Worm (Caenorhabditis elegans) whole organism, L4 larva: ENCODE results near the gene Y37H2A.12.

Experiments used
- D1046.2 ChIP-seq: fragments of 200-800 bp; sonication (Bioruptor generic); IDR thresholded peaks from 2 replicates; pipeline ENCODE4 v1.3.6; 2022; ENCODE audit warnings: missing genetic modification characterization, missing compliant biosample characterization
- T20F7.1 ChIP-seq: fragments of 200-800 bp; sonication (Bioruptor generic); optimal IDR thresholded peaks from 2 replicates; lab custom pipeline; 2018; ENCODE audit warnings: mild to moderate bottlenecking, missing genetic modification characterization, missing compliant biosample characterization
- ZK337.2 ChIP-seq: fragments of 200-800 bp; sonication (Bioruptor generic); IDR thresholded peaks from 2 replicates; pipeline ENCODE4 v1.3.6; 2022; ENCODE audit warnings: missing genetic modification reagents, missing genetic modification characterization, missing compliant biosample characterization
- aha-1 ChIP-seq: fragments of 150-350 bp; peaks from one replicate; lab custom pipeline; 2014; ENCODE audit warnings: missing biosample characterization, missing genetic modification characterization
- arid-1 ChIP-seq: fragments of 200-800 bp; sonication (Bioruptor generic); conservative IDR thresholded peaks from 2 replicates; pipeline ENCODE4 v1.3.6; 2022; ENCODE audit warnings: missing genetic modification reagents, missing genetic modification characterization, missing compliant biosample characterization
- attf-4 ChIP-seq: sonication (generic microtip); optimal IDR thresholded peaks from 3 replicates; lab custom pipeline; 2017; ENCODE audit warnings: missing biosample characterization, missing genetic modification characterization
- ceh-28 ChIP-seq: fragments of 150-350 bp; optimal IDR thresholded peaks from 2 replicates; lab custom pipeline; 2014; ENCODE audit warnings: missing biosample characterization, missing genetic modification reagents, missing genetic modification characterization
- cey-2 ChIP-seq: sonication (generic microtip); optimal IDR thresholded peaks from 3 replicates; lab custom pipeline; 2017; ENCODE audit warnings: missing genetic modification characterization, mild to moderate bottlenecking, missing compliant biosample characterization, antibody characterized with exemption, borderline replicate concordance; ENCODE audit not compliant: insufficient read depth
- ctbp-1 ChIP-seq: fragments of 200-800 bp; sonication (Bioruptor generic); IDR thresholded peaks from 2 replicates; pipeline ENCODE4 v1.3.6; 2022; ENCODE audit warnings: missing genetic modification reagents, missing genetic modification characterization, missing compliant biosample characterization
- daf-19 ChIP-seq: fragments of 200-800 bp; sonication (Bioruptor generic); conservative IDR thresholded peaks from 2 replicates; pipeline ENCODE4 v1.3.6; 2022; ENCODE audit warnings: missing genetic modification characterization, missing compliant biosample characterization
- dmd-6 ChIP-seq: fragments of 200-800 bp; sonication (Bioruptor generic); IDR thresholded peaks from 2 replicates; pipeline ENCODE4 v1.3.6; 2022; ENCODE audit warnings: missing genetic modification reagents, missing genetic modification characterization, missing compliant biosample characterization
- dmd-8 ChIP-seq: fragments of 200-800 bp; sonication (Bioruptor generic); IDR thresholded peaks from 2 replicates; pipeline ENCODE4 v1.3.6; 2022; ENCODE audit warnings: missing genetic modification characterization, missing compliant biosample characterization
- dve-1 ChIP-seq: sonication (generic microtip); optimal IDR thresholded peaks from 2 replicates; lab custom pipeline; 2017; ENCODE audit warnings: antibody characterized with exemption, mild to moderate bottlenecking, missing genetic modification characterization, missing compliant biosample characterization; ENCODE audit not compliant: insufficient read depth
- egl-43 ChIP-seq: fragments of 200-800 bp; sonication (Bioruptor generic); IDR thresholded peaks from 2 replicates; pipeline ENCODE4 v1.3.6; 2022; ENCODE audit warnings: missing genetic modification reagents, missing genetic modification characterization, missing compliant biosample characterization
- gei-8 ChIP-seq: fragments of 200-800 bp; sonication (Bioruptor generic); optimal IDR thresholded peaks from 2 replicates; lab custom pipeline; 2018; ENCODE audit warnings: mild to moderate bottlenecking, missing genetic modification characterization, missing compliant biosample characterization
- lin-1 ChIP-seq: fragments of 200-800 bp; sonication (Bioruptor generic); IDR thresholded peaks from 2 replicates; pipeline ENCODE4 v1.3.6; 2022; ENCODE audit warnings: missing genetic modification reagents, missing genetic modification characterization, missing compliant biosample characterization
- lin-38 ChIP-seq: fragments of 200-800 bp; sonication (Bioruptor generic); IDR thresholded peaks from 2 replicates; pipeline ENCODE4 v1.3.6; 2022; ENCODE audit warnings: missing genetic modification reagents, missing genetic modification characterization, missing compliant biosample characterization
- madf-5 ChIP-seq, 2 experiments: fragments of 200-800 bp; sonication (Bioruptor generic); IDR thresholded peaks; 2 replicates each; pipeline ENCODE4 v1.3.6; 2022; ENCODE audit warnings: missing compliant biosample characterization in 2 of 2, missing genetic modification characterization in 2 of 2
- mes-2 ChIP-seq: sonication (generic microtip); optimal IDR thresholded peaks from 2 replicates; lab custom pipeline; 2016; ENCODE audit warnings: missing genotype, mild to moderate bottlenecking, missing genetic modification characterization, missing compliant biosample characterization; ENCODE audit not compliant: poor library complexity, severe bottlenecking
- mxl-3 ChIP-seq: fragments of 200-800 bp; sonication (Bioruptor generic); optimal IDR thresholded peaks from 2 replicates; lab custom pipeline; 2018; ENCODE audit warnings: mild to moderate bottlenecking, missing genetic modification characterization, missing compliant biosample characterization
- nhr-10 ChIP-seq: fragments of 150-350 bp; optimal IDR thresholded peaks from 2 replicates; lab custom pipeline; 2014; ENCODE audit warnings: missing biosample characterization, missing genetic modification characterization
- nhr-11 ChIP-seq: fragments of 150-350 bp; optimal IDR thresholded peaks from 2 replicates; lab custom pipeline; 2014; ENCODE audit warnings: missing biosample characterization, missing genetic modification characterization
- nhr-111 ChIP-seq: fragments of 200-800 bp; sonication (Bioruptor generic); optimal IDR thresholded peaks from 2 replicates; lab custom pipeline; 2018; ENCODE audit warnings: mild to moderate bottlenecking, missing genetic modification characterization, missing compliant biosample characterization
- nhr-28 ChIP-seq: fragments of 150-350 bp; optimal IDR thresholded peaks from 2 replicates; lab custom pipeline; 2014; ENCODE audit warnings: missing biosample characterization, missing genetic modification characterization
- nhr-42 ChIP-seq: fragments of 200-800 bp; sonication (Bioruptor generic); IDR thresholded peaks from 2 replicates; pipeline ENCODE4 v1.3.6; 2022; ENCODE audit warnings: missing genetic modification characterization, missing compliant biosample characterization
- nhr-48 ChIP-seq: sonication (generic microtip); optimal IDR thresholded peaks from 2 replicates; lab custom pipeline; 2016; ENCODE audit warnings: mild to moderate bottlenecking, missing genetic modification characterization, missing compliant biosample characterization
- nhr-76 ChIP-seq: fragments of 150-350 bp; optimal IDR thresholded peaks from 2 replicates; lab custom pipeline; 2014; ENCODE audit warnings: missing biosample characterization, missing genetic modification characterization
- unc-130 ChIP-seq: sonication (generic microtip); optimal IDR thresholded peaks from 2 replicates; lab custom pipeline; 2016; ENCODE audit warnings: missing genetic modification reagents, missing genetic modification characterization, missing compliant biosample characterization
- unc-62 ChIP-seq, 3 experiments: fragments of 150-350 bp in 1 of 3; sonication (generic microtip); optimal IDR thresholded peaks in 2 of 3; peaks in 1 of 3; 1 replicate in 1 of 3; 2 replicates in 2 of 3; lab custom pipeline; 2014 to 2017; ENCODE audit warnings: missing biosample characterization in 3 of 3, missing genetic modification characterization in 3 of 3, missing genetic modification reagents in 3 of 3, missing genotype in 1 of 3
- vab-7 ChIP-seq: fragments of 200-800 bp; sonication (Bioruptor generic); IDR thresholded peaks from 2 replicates; pipeline ENCODE4 v1.3.6; 2022; ENCODE audit warnings: missing genetic modification reagents, missing genetic modification characterization, missing compliant biosample characterization
- zfp-3 ChIP-seq: fragments of 200-800 bp; sonication (Bioruptor generic); conservative IDR thresholded peaks from 2 replicates; pipeline ENCODE4 v1.3.6; 2022; ENCODE audit warnings: missing genetic modification reagents, missing genetic modification characterization, missing compliant biosample characterization
- zip-2 ChIP-seq: fragments of 150-350 bp; optimal IDR thresholded peaks from 2 replicates; lab custom pipeline; 2014; ENCODE audit warnings: missing biosample characterization, missing genetic modification characterization

The Y37H2A.12 gene

DNA sequence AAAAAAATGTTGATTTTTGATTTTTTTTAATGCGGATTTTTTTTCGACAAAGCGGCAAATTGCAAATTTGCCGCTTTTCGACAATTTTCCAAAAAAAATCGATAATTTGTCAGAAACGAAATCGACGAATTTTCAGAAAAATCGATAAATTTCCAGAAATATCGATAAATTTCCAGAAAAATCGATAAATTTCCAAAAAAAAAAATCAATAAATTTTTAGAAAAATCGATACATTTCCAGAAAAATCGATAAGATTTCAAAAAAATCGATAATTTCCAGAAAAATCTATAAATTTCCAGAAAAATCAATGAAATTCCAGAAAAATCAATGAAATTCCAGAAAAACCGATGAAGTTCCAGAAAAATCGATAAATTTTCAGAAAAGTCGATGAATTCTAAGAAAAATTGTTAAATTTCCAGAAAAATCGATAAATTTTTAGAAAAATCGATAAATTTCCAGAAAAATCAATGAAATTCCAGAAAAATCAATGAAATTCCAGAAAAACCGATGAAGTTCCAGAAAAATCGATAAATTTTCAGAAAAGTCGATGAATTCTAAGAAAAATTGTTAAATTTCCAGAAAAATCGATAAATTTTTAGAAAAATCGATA lies 1.2 kb downstream of the Y37H2A.12 start:
- TF ChIP-seq ceh-28 (tag; lab: Kevin White, UChicago) = peak; percentile 76

DNA sequence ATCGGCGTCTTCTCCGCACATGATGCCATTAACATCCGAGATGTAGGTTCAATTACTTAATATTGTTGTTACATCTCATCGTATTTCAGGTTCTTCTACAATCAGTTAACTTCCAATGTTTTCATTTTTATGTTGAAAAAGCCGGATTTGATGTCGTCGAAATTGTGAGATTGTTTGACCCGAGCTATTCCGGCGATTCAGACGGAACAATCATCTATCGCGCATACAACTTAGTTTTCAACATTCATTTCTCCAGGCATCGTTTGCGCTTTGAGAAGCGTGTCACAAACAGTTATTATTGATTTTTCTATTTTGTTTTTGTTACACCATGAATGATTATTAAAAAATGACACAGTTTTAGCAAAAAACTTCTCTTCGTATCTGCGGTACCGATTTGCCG lies 2.4 kb downstream of the Y37H2A.12 start:
- TF ChIP-seq aha-1 (tag; lab: Kevin White, UChicago) (peak; percentile 91), nhr-48 (tag; lab: Kevin White, UChicago) (no peak), dmd-6 (GFP tag; lab: Robert Waterston, UW) (no peak)

DNA sequence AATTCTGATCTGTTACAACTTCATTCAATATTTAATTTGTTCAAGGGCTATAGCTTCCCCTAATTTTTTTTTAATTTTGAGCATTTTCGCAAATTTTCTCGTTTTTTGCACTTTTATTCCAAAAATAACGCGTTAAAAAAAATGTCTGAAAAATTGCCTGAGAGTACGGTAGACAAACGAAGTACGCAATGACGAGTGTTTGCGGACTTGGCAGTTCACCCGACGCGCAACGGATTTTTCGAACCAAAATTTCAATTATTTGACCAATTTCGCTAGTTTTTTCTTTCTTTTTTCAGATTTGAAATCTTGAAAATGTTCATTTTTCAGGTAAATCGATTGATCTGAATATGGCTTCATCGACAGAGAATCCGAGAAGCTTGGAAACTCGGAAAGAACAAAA lies 3.7 kb downstream of the Y37H2A.12 start, which contains the start of gene fbxa-211:
Gene fbxa-211 (plus strand): TSS at position 328 of the 400 bp plus-strand sequence.
- TF ChIP-seq nhr-111 (GFP tag; lab: Kevin White, UChicago) (no peak), lin-38 (GFP tag; lab: Robert Waterston, UW) (0 out of 2 replicates have a peak, but pooled peaks have one; percentile 21), egl-43 (GFP tag; lab: Robert Waterston, UW) (no peak), mxl-3 (GFP tag; lab: Kevin White, UChicago) (no peak), aha-1 (tag; lab: Kevin White, UChicago) (peak; percentile 93)

DNA sequence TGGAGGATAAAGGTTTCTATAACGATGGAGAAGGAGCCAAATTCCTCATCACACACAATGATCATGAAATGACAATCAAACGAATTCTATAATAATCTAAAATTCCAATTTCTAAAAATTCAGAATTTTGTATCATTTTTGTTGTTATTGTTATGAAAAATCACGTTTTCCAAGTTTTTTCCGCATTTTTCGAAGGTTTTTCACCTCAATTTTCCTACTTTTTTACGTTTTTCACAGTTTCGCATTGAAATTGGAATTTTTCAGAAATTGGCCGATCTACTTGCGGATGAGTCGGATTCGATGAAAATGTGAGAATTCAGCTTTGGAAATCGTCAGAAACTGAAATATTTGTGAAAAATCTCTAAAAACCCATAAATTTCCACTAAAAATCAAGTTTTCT lies 5.9 kb downstream of the Y37H2A.12 start, which contains the start of gene fbxa-210:
Gene fbxa-210 (plus strand): TSS at position 301 of the 400 bp plus-strand sequence.
- TF ChIP-seq nhr-42 (GFP tag; lab: Robert Waterston, UW) = no peak
- TF ChIP-seq zip-2 (tag; lab: Kevin White, UChicago) = no peak
- no peak for TF ChIP-seq gei-8 (GFP tag; lab: Kevin White, UChicago)
- peak; percentile 34 for TF ChIP-seq aha-1 (tag; lab: Kevin White, UChicago)
- TF ChIP-seq, all 104 proteins: peak for 1

DNA sequence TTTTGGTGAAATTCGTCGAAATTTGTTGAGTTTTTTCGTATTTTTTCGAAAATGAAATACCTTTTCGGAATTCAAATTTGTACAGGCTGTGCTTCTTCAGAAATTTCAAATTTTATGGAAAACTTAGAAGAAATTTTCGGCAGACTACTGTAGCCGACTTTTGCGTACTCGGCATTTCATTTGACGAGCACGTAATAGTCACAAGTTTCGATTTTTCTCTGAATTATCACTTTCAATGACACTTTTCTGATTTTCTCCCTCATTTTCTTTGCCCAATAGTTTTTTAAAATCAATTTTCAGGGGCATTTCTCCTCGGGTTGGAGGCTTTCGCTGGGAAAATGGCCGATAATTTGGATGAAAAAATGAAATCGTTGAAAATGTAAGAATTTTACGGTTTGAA lies 7.3 kb downstream of the Y37H2A.12 start, which contains the start of gene fbxa-107:
Gene fbxa-107 (plus strand): TSS at position 301 of the 400 bp plus-strand sequence.
- no peak for TF ChIP-seq dmd-8
- no peak for TF ChIP-seq zfp-3

DNA sequence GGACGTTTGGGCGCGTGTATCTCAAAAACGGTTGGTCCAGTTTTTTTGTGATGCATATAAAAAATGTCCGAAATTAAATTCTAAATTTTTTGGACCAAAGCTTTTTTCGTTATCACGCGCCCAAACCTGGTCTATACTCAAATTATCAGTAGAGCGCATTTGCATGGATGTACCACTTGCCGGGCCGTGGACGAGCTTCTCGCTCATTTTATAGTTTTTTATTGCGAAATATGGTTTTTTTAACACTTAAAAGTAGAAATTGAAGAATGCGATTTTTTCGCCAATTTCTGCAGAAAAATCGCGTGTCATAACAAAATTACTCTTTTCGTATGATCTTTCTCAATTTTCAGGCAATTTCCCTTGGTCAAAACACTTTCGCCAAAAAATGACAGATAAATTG lies 15.9 kb downstream of the Y37H2A.12 start:
- TF ChIP-seq aha-1 (tag; lab: Kevin White, UChicago) (peak; percentile 34), lin-38 (GFP tag; lab: Robert Waterston, UW) (peak; percentile 92), mes-2 (tag; lab: Kevin White, UChicago) (peak; percentile 45)

DNA sequence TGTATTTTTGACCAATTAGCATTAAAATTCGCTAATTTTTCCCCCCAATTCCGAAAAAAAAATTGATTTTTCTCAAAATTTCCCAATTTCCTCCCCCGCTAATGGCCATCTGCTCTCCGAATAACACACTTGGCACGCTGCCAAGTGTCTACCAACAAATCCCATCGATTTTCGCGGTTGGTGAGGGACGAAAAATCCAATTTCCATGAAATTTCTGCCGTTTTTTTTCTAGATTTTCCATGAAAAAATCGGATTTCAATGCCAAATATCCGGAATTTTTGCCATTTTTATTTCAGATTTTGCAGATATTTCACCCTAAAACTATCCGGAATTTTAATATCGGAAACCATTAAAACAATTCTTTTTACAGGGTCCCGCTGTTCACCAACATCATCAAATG lies 21.5 kb downstream of the Y37H2A.12 start:
- peak in 1 of 2 experiments; percentile 97 for TF ChIP-seq unc-62 (GFP tag; optimal IDR thresholded peaks at IDR 0.05 in 1 of 2; lab: Kevin White, UChicago)
- no peak for TF ChIP-seq unc-62 (tag; optimal IDR thresholded peaks at IDR 0.05; lab: Kevin White, UChicago)
- TF ChIP-seq arid-1 (GFP tag; lab: Robert Waterston, UW) = no peak

DNA sequence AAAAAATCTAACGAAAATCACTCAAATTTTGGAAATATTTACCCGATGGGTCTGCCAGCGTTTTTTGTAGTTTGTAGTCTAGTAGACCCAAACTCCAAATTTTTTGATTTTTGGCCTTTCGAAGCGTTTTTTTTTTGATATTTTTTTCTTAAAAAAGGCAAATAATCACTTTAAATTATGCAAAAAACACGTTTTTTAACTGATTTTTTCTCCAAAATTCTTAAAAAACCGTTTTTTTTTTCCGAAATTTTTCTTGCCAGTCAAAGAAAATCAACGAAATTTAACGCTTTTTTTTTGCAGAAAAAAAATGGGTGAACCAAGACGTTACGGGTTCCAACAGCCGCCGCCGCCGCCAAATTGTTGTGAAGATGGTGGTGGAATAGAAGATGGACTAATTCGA lies 23.0 kb downstream of the Y37H2A.12 start, which contains the start of gene Y37H2A.1:
Gene Y37H2A.1 (plus strand): TSS at position 301 of the 400 bp plus-strand sequence.
- TF ChIP-seq cey-2 (tag; lab: Kevin White, UChicago) (no peak), D1046.2 (GFP tag; lab: Robert Waterston, UW) (no peak), egl-43 (GFP tag; lab: Robert Waterston, UW) (no peak), nhr-10 (no peak), gei-8 (GFP tag; lab: Kevin White, UChicago) (no peak), nhr-76 (no peak), dve-1 (tag; lab: Kevin White, UChicago) (no peak), unc-130 (GFP tag; lab: Kevin White, UChicago) (no peak), lin-38 (GFP tag; lab: Robert Waterston, UW) (no peak), daf-19 (GFP tag; lab: Robert Waterston, UW) (no peak), aha-1 (tag; lab: Kevin White, UChicago) (no peak), lin-1 (no peak), ctbp-1 (GFP tag; lab: Robert Waterston, UW) (no peak), nhr-28 (tag; lab: Kevin White, UChicago) (no peak), nhr-11 (tag; lab: Kevin White, UChicago) (no peak), madf-5 (GFP tag; IDR thresholded peaks at IDR 0.05; lab: Robert Waterston, UW) (no peak), T20F7.1 (GFP tag; lab: Kevin White, UChicago) (no peak), vab-7 (GFP tag; lab: Robert Waterston, UW) (no peak), ZK337.2 (GFP tag; lab: Robert Waterston, UW) (no peak), attf-4 (tag; lab: Kevin White, UChicago) (no peak)
- TF ChIP-seq, all 104 proteins: peak for 0
